Fruit fly (Drosophila melanogaster) whole organism, prepupa: ENCODE results near the gene mldr.

ENCODE experiments used
- Blimp-1 ChIP-seq: fragments of 200-800 bp; sonication (Bioruptor generic); optimal IDR thresholded peaks from 3 replicates; lab custom pipeline; 2017; ENCODE audit warnings: missing biosample characterization, missing genetic modification characterization, mild to moderate bottlenecking, moderate library complexity, missing genetic modification reagents
- CG10631 ChIP-seq: fragments of 200-800 bp; sonication (Bioruptor generic); optimal IDR thresholded peaks from 2 replicates; lab custom pipeline; 2016; ENCODE audit warnings: missing biosample characterization, missing genetic modification characterization
- CG10669 ChIP-seq: fragments of 200-800 bp; sonication (Bioruptor generic); optimal IDR thresholded peaks from 3 replicates; lab custom pipeline; 2018; ENCODE audit warnings: missing biosample characterization, mild to moderate bottlenecking, missing genetic modification characterization, moderate library complexity
- CG11294 ChIP-seq: fragments of 200-800 bp; sonication (Bioruptor generic); IDR thresholded peaks from 2 replicates; pipeline ENCODE4 v1.3.6; 2022; ENCODE audit warnings: missing biosample characterization, missing genetic modification characterization
- CG11762 ChIP-seq: fragments of 200-800 bp; sonication (Bioruptor generic); optimal IDR thresholded peaks from 3 replicates; lab custom pipeline; 2016; ENCODE audit warnings: missing biosample characterization, missing genetic modification characterization; ENCODE audit not compliant: insufficient read depth
- CG11902 ChIP-seq: fragments of 200-800 bp; sonication (Bioruptor generic); optimal IDR thresholded peaks from 3 replicates; lab custom pipeline; 2016; ENCODE audit warnings: missing biosample characterization, missing genetic modification characterization
- CG15336 ChIP-seq: fragments of 200-800 bp; sonication (Bioruptor generic); IDR thresholded peaks from 2 replicates; pipeline ENCODE4 v1.3.6; 2022; ENCODE audit warnings: missing biosample characterization, missing genetic modification characterization
- CG1621 ChIP-seq: fragments of 200-800 bp; sonication (Bioruptor generic); optimal IDR thresholded peaks from 3 replicates; lab custom pipeline; 2018; ENCODE audit warnings: missing biosample characterization, mild to moderate bottlenecking, missing genetic modification characterization
- CG16779 ChIP-seq: fragments of 200-800 bp; sonication (Bioruptor generic); optimal IDR thresholded peaks from 3 replicates; lab custom pipeline; 2017; ENCODE audit warnings: missing biosample characterization, mild to moderate bottlenecking, missing genetic modification characterization
- CG3032 ChIP-seq: fragments of 200-800 bp; optimal IDR thresholded peaks from 2 replicates; lab custom pipeline; 2019; ENCODE audit warnings: missing biosample characterization, mild to moderate bottlenecking, missing genetic modification characterization, moderate library complexity
- CG32006 ChIP-seq: fragments of 200-800 bp; sonication (Bioruptor generic); optimal IDR thresholded peaks from 3 replicates; lab custom pipeline; 2017; ENCODE audit warnings: missing biosample characterization, mild to moderate bottlenecking, missing genetic modification characterization
- CG4318 ChIP-seq: fragments of 200-800 bp; sonication (Bioruptor generic); optimal IDR thresholded peaks from 3 replicates; lab custom pipeline; 2017; ENCODE audit warnings: missing biosample characterization, mild to moderate bottlenecking, missing genetic modification characterization
- CG6163 ChIP-seq: fragments of 200-800 bp; sonication (Bioruptor generic); IDR thresholded peaks from 3 replicates; pipeline ENCODE4 v1.3.6; 2022; ENCODE audit warnings: missing biosample characterization, missing genetic modification characterization
- CG6276 ChIP-seq: fragments of 200-800 bp; sonication (Bioruptor generic); optimal IDR thresholded peaks from 2 replicates; lab custom pipeline; 2017; ENCODE audit warnings: missing biosample characterization, mild to moderate bottlenecking, missing genetic modification characterization
- CG6808 ChIP-seq: fragments of 200-800 bp; sonication (Bioruptor generic); optimal IDR thresholded peaks from 3 replicates; lab custom pipeline; 2017; ENCODE audit warnings: missing biosample characterization, missing genetic modification characterization, mild to moderate bottlenecking, moderate library complexity, missing genetic modification reagents
- CG7368 ChIP-seq: fragments of 200-800 bp; sonication (Bioruptor generic); optimal IDR thresholded peaks from 3 replicates; lab custom pipeline; 2016; ENCODE audit warnings: missing biosample characterization, missing genetic modification characterization
- CG8119 ChIP-seq: fragments of 200-800 bp; sonication (Bioruptor generic); IDR thresholded peaks from 3 replicates; pipeline ENCODE4 v1.3.6; 2022; ENCODE audit warnings: missing biosample characterization, missing genetic modification characterization
- CG9139 ChIP-seq: fragments of 200-800 bp; sonication (Bioruptor generic); optimal IDR thresholded peaks from 3 replicates; lab custom pipeline; 2017; ENCODE audit warnings: missing biosample characterization, mild to moderate bottlenecking, missing genetic modification characterization
- Eip75B ChIP-seq: fragments of 200-800 bp; sonication (Bioruptor generic); optimal IDR thresholded peaks from 3 replicates; lab custom pipeline; 2016; ENCODE audit warnings: missing biosample characterization, missing genetic modification characterization
- Eip78C ChIP-seq: fragments of 200-800 bp; sonication (Bioruptor generic); peaks from one replicate; lab custom pipeline; 2016; ENCODE audit warnings: missing biosample characterization, missing genetic modification characterization
- Ets21C ChIP-seq: fragments of 200-800 bp; sonication (Bioruptor generic); optimal IDR thresholded peaks from 3 replicates; lab custom pipeline; 2016; ENCODE audit warnings: missing biosample characterization, missing genetic modification characterization
- Ets96B ChIP-seq: fragments of 200-800 bp; optimal IDR thresholded peaks from 2 replicates; lab custom pipeline; 2019; ENCODE audit warnings: missing biosample characterization, mild to moderate bottlenecking, missing genetic modification characterization, moderate library complexity
- Gug ChIP-seq: fragments of 200-800 bp; sonication (Bioruptor generic); IDR thresholded peaks from 2 replicates; pipeline ENCODE4 v1.3.6; 2022; ENCODE audit warnings: missing biosample characterization, missing genetic modification characterization
- Hr4 ChIP-seq: fragments of 200-800 bp; sonication (Bioruptor generic); optimal IDR thresholded peaks from 3 replicates; lab custom pipeline; 2016; ENCODE audit warnings: missing biosample characterization, missing genetic modification characterization
- Lpt ChIP-seq: fragments of 200-800 bp; sonication (Bioruptor generic); optimal IDR thresholded peaks from 3 replicates; lab custom pipeline; 2016; ENCODE audit warnings: missing biosample characterization, missing genetic modification characterization
- Met ChIP-seq: fragments of 200-800 bp; sonication (Bioruptor generic); optimal IDR thresholded peaks from 3 replicates; lab custom pipeline; 2016; ENCODE audit warnings: missing biosample characterization, missing genetic modification characterization
- OdsH ChIP-seq: fragments of 200-800 bp; sonication (Bioruptor generic); optimal IDR thresholded peaks from 3 replicates; lab custom pipeline; 2016; ENCODE audit warnings: missing biosample characterization, missing genetic modification characterization
- Sox102F ChIP-seq: fragments of 200-800 bp; sonication (Bioruptor generic); optimal IDR thresholded peaks from 2 replicates; lab custom pipeline; 2016; ENCODE audit warnings: missing biosample characterization, mild to moderate bottlenecking, missing genetic modification characterization
- Sox14 ChIP-seq: fragments of 200-800 bp; sonication (Bioruptor generic); optimal IDR thresholded peaks from 3 replicates; lab custom pipeline; 2016; ENCODE audit warnings: missing biosample characterization, missing genetic modification characterization
- Sox15 ChIP-seq: fragments of 200-800 bp; sonication (Bioruptor generic); optimal IDR thresholded peaks from 3 replicates; lab custom pipeline; 2016; ENCODE audit warnings: missing biosample characterization, missing genetic modification characterization
- achi ChIP-seq: fragments of 200-800 bp; sonication (Bioruptor generic); optimal IDR thresholded peaks from 3 replicates; lab custom pipeline; 2016; ENCODE audit warnings: missing biosample characterization, missing genetic modification characterization
- cyc ChIP-seq: fragments of 200-800 bp; sonication (Bioruptor generic); optimal IDR thresholded peaks from 3 replicates; lab custom pipeline; 2016; ENCODE audit warnings: missing biosample characterization, missing genetic modification characterization
- dac ChIP-seq: fragments of 200-800 bp; sonication (Bioruptor generic); optimal IDR thresholded peaks from 2 replicates; lab custom pipeline; 2017; ENCODE audit warnings: missing biosample characterization, mild to moderate bottlenecking, missing genetic modification characterization
- eg ChIP-seq: fragments of 200-800 bp; sonication (Bioruptor generic); IDR thresholded peaks from 3 replicates; pipeline ENCODE4 v1.3.6; 2022; ENCODE audit warnings: missing biosample characterization, missing genetic modification characterization
- fd59A ChIP-seq: fragments of 200-800 bp; sonication (Bioruptor generic); optimal IDR thresholded peaks from 2 replicates; lab custom pipeline; 2017; ENCODE audit warnings: missing biosample characterization, mild to moderate bottlenecking, missing genetic modification characterization, missing genetic modification reagents
- fkh ChIP-seq: fragments of 200-800 bp; sonication (Bioruptor generic); optimal IDR thresholded peaks from 3 replicates; lab custom pipeline; 2017; ENCODE audit warnings: missing biosample characterization, mild to moderate bottlenecking, missing genetic modification characterization, moderate library complexity
- net ChIP-seq: fragments of 200-800 bp; sonication (Bioruptor generic); optimal IDR thresholded peaks from 3 replicates; lab custom pipeline; 2016; ENCODE audit warnings: missing biosample characterization, missing genetic modification characterization
- salr ChIP-seq, 2 experiments: fragments of 200-800 bp; sonication (Bioruptor generic); optimal IDR thresholded peaks; 3 replicates each; lab custom pipeline; 2016 to 2018; ENCODE audit warnings: missing biosample characterization in 2 of 2, missing genetic modification characterization in 2 of 2, mild to moderate bottlenecking in 1 of 2
- spab ChIP-seq: fragments of 200-800 bp; sonication (Bioruptor generic); optimal IDR thresholded peaks from 2 replicates; lab custom pipeline; 2017; ENCODE audit warnings: missing biosample characterization, mild to moderate bottlenecking, missing genetic modification characterization, missing genetic modification reagents
- ss ChIP-seq, 2 experiments: fragments of 200-800 bp; sonication (Bioruptor generic); optimal IDR thresholded peaks; 2 replicates in 1 of 2; 3 replicates in 1 of 2; lab custom pipeline; 2017 to 2018; ENCODE audit warnings: mild to moderate bottlenecking in 2 of 2, missing biosample characterization in 2 of 2, missing genetic modification characterization in 2 of 2, moderate library complexity in 1 of 2
- topi ChIP-seq: fragments of 200-800 bp; sonication (Bioruptor generic); optimal IDR thresholded peaks from 3 replicates; lab custom pipeline; 2016; ENCODE audit warnings: missing biosample characterization, missing genetic modification characterization
- vri ChIP-seq: fragments of 200-800 bp; sonication (Bioruptor generic); optimal IDR thresholded peaks from 3 replicates; lab custom pipeline; 2016; ENCODE audit warnings: missing biosample characterization, mild to moderate bottlenecking, missing genetic modification characterization

mldr gene

DNA sequence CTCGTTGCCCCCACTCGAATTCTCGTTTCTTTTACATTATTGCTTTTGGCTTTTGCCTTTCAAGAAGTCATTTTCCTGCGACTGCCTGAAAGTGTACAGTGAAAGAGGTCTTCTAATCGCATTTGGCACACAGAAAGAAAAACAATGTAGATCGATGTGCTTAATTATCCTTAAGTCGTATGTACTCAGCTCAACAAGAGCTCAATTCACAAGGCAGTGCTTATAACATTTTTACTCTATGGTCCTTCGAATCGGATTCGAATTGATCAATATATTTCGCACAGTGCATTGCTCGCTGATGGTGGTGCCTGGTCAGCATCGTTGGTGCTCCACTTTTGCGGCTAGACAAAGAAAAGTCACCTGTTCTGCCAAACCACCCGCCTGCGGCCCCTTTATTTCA is 19.3 kb downstream of the mldr start:
- TF ChIP-seq Gug (0 out of 2 replicates have a peak, but pooled peaks have one; percentile 16), OdsH (GFP tag; lab: Kevin White, UChicago) (peak; percentile 9), CG3032 (tag; lab: Kevin White, UChicago) (no peak), CG32006 (GFP tag; lab: Kevin White, UChicago) (peak; percentile 31), Hr4 (GFP tag; lab: Kevin White, UChicago) (peak; percentile 24), Eip78C (GFP tag; lab: Kevin White, UChicago) (peak; percentile 45), eg (GFP tag; lab: Robert Waterston, UW) (0 out of 3 replicates have a peak, but pooled peaks have one; percentile 49), Ets21C (GFP tag; lab: Kevin White, UChicago) (no peak), CG9139 (GFP tag; lab: Kevin White, UChicago) (no peak), CG15336 (GFP tag; lab: Robert Waterston, UW) (peak; percentile 25; the same call in 1 of the 2 replicates), CG6163 (GFP tag; lab: Robert Waterston, UW) (0 out of 3 replicates have a peak, but pooled peaks have one; percentile 39), CG6276 (GFP tag; lab: Kevin White, UChicago) (peak; percentile 11), CG8119 (GFP tag; lab: Robert Waterston, UW) (0 out of 3 replicates have a peak, but pooled peaks have one; percentile 32)
- TF ChIP-seq, all 60 proteins: peak for 10

DNA sequence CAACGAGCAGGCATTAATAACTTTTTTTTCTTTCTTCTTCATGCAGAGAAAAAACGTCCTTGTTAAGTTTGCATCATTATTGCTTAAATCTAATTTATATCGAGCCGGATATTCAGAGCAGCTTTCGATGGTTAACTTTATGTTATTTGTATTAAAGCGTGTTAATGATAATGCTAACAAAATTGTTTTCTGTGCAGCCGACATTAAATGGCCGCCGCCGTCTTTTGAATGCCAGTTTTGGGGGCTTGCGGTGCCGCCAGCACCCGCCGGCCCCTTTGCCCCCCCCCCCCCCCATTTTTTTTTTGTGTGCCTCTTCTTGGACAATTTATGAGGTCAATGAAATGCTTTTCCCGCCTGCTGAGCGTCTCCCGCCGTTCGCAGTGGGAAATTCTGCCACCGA is 20.4 kb downstream of the mldr start:
- TF ChIP-seq CG11902 (GFP tag; lab: Kevin White, UChicago) (no peak), CG32006 (GFP tag; lab: Kevin White, UChicago) (peak; percentile 16)

- TF ChIP-seq Eip78C (GFP tag; lab: Kevin White, UChicago), result peak; percentile 0
- no peak for TF ChIP-seq Ets21C (GFP tag; lab: Kevin White, UChicago)
- TF ChIP-seq, all 60 proteins: peak for 1
These were observed 24.5 kb downstream of the mldr start for dm6 chrX:6315583-6315982.

DNA sequence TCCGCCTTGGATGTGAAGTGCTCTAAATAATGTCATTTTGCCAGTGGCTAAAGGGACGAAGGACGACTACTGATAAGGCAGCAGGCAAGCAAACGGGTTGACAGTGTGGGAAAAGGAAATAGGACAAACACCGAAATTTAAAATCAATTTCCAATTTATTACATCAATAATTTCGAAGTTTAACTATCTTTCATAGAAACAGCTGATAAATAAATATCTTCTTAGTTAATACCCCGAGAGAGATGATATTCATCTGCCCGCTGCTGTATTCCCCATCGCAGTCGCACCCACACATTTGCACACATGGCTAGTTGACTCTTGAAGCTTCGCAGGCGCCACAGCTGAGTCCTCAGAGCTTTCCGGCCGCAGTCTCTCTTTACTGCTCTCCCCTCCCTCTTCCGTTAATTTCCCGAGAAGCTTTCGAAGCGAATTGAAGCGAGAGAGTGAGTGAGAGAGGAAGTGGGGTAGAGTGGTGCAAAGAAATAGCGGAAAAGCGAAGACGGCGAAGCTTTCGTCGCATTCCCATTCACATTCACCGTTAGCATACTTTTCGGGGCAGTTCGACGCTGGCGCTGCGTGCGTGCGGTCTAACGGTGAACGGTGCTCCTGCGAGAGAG is 25.9 kb downstream of the mldr start:
- TF ChIP-seq CG9139 (GFP tag; lab: Kevin White, UChicago), result peak; percentile 12
- TF ChIP-seq ss (GFP tag; optimal IDR thresholded peaks at IDR 0.05; lab: Kevin White, UChicago), result peak; percentile 31 to 60
- peak; percentile 20 for TF ChIP-seq achi (GFP tag; lab: Kevin White, UChicago)
- peak; percentile 30 for TF ChIP-seq Sox14 (GFP tag; lab: Kevin White, UChicago)
- peak; percentile 27 for TF ChIP-seq topi (GFP tag; lab: Kevin White, UChicago)
- TF ChIP-seq Eip78C (GFP tag; lab: Kevin White, UChicago), result peak; percentile 85
- TF ChIP-seq Blimp-1, result no peak
- peak; percentile 42 for TF ChIP-seq CG6808 (GFP tag; lab: Kevin White, UChicago)
- no peak for TF ChIP-seq CG16779 (tag; lab: Kevin White, UChicago)
- peak; percentile 31 for TF ChIP-seq CG10669 (GFP tag; lab: Kevin White, UChicago)
- no peak for TF ChIP-seq vri (GFP tag; lab: Kevin White, UChicago)
- TF ChIP-seq dac (GFP tag; lab: Kevin White, UChicago), result no peak
- no peak for TF ChIP-seq Ets21C (GFP tag; lab: Kevin White, UChicago)
- no peak for TF ChIP-seq fkh (GFP tag; lab: Kevin White, UChicago)
- TF ChIP-seq Hr4 (GFP tag; lab: Kevin White, UChicago), result peak; percentile 33
- peak; percentile 13 for TF ChIP-seq CG7368 (GFP tag; lab: Kevin White, UChicago)
- TF ChIP-seq spab (GFP tag; lab: Kevin White, UChicago), result peak; percentile 37
- TF ChIP-seq CG11294, result no peak; the same call in 1 of the 2 replicates
- TF ChIP-seq Sox15, result no peak
- no peak for TF ChIP-seq CG11762 (GFP tag; lab: Kevin White, UChicago)
- peak; percentile 42 for TF ChIP-seq CG10631 (GFP tag; lab: Kevin White, UChicago)
- TF ChIP-seq Met (GFP tag; lab: Kevin White, UChicago), result peak; percentile 36
- TF ChIP-seq CG15336 (GFP tag; lab: Robert Waterston, UW), result peak; percentile 60
- TF ChIP-seq Eip75B, result peak; percentile 21
- peak; percentile 44 for TF ChIP-seq CG1621 (tag; lab: Kevin White, UChicago)
- no peak for TF ChIP-seq salr (GFP tag; optimal IDR thresholded peaks at IDR 0.05; lab: Kevin White, UChicago)
- peak; percentile 26 for TF ChIP-seq net (GFP tag; lab: Kevin White, UChicago)
- peak; percentile 3 for TF ChIP-seq Lpt (GFP tag; lab: Kevin White, UChicago)
- peak; percentile 11 for TF ChIP-seq CG4318 (GFP tag; lab: Kevin White, UChicago)
- peak; percentile 45 for TF ChIP-seq Ets96B (tag; lab: Kevin White, UChicago)
- peak; percentile 32 for TF ChIP-seq cyc (GFP tag; lab: Kevin White, UChicago)
- peak; percentile 32 for TF ChIP-seq CG6276 (GFP tag; lab: Kevin White, UChicago)
- TF ChIP-seq Gug, result peak; percentile 42
- no peak for TF ChIP-seq Sox102F (GFP tag; lab: Kevin White, UChicago)
- TF ChIP-seq fd59A (GFP tag; lab: Kevin White, UChicago), result peak; percentile 15
